Fruit fly (Drosophila melanogaster): ENCODE measurements around the gene ppk28.

ppk28 gene

DNA sequence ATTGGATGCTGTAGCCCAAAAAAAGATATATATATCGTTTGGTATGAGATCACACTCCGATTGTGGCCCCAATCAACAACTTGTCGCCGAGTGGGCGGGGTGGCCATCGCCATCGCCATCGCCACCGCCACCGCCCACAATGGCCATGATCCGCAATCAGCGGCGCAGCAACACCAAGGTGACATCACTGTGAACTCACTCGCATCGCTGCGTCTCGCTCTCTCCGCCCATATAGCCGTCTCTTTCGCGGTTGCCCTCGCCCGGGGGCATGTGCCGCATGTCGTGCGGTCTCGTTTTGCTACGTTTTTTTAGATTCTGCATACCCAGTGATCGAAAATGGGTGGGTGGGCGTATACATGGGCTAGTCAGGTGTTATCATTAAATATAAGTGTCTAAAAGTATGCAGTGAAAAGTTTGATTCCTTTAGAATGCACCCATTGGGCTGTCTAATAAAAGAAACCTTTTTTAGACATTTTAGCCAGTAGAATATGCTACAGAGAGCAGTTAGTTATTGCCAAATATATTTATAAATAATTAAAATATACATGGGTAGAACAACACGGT lies 38.9 kb upstream of the ppk28 start (continued):
- TF ChIP-seq Xrp1 (GFP tag; IDR thresholded peaks at IDR 0.05), result no peak
- no peak for TF ChIP-seq CkIIα-i1 (GFP tag; IDR thresholded peaks at IDR 0.05)
- no peak for TF ChIP-seq pho (GFP tag; optimal IDR thresholded peaks at IDR 0.05)
- no peak for TF ChIP-seq CG14860 (GFP tag; IDR thresholded peaks at IDR 0.05; ENCODE audit: partially characterized antibody)
- TF ChIP-seq ato (GFP tag; IDR thresholded peaks at IDR 0.05; ENCODE audit: partially characterized antibody), result no peak
- TF ChIP-seq Atf3 (GFP tag; optimal IDR thresholded peaks at IDR 0.05), result peak; percentile 47
- no peak for TF ChIP-seq MTF-1 (GFP tag; optimal IDR thresholded peaks at IDR 0.05; ENCODE audit: borderline replicate concordance)
- no peak for TF ChIP-seq Dip2 (GFP tag; IDR thresholded peaks at IDR 0.05)
- peak in 1 of 2 experiments; percentile 16 for TF ChIP-seq Pdp1 (GFP tag; optimal IDR thresholded peaks at IDR 0.05)
- TF ChIP-seq cwo (GFP tag; optimal IDR thresholded peaks at IDR 0.05), result peak; percentile 26
- TF ChIP-seq CG6175 (GFP tag; IDR thresholded peaks at IDR 0.05), result peak; percentile 71; the same call in 2 of the 3 replicates
- TF ChIP-seq ftz-f1 (GFP tag; optimal IDR thresholded peaks at IDR 0.05), result peak; percentile 96
- no peak for TF ChIP-seq CG8290 (GFP tag; optimal IDR thresholded peaks at IDR 0.05)
- TF ChIP-seq CG8290 (tag; optimal IDR thresholded peaks at IDR 0.05), result peak; percentile 50 to 69
- no peak for TF ChIP-seq CG31365 (tag; optimal IDR thresholded peaks at IDR 0.05)
- no peak for TF ChIP-seq wek (GFP tag; optimal IDR thresholded peaks at IDR 0.05)
- no peak for TF ChIP-seq fd102C (GFP tag; optimal IDR thresholded peaks at IDR 0.05)
- no peak for TF ChIP-seq ab (GFP tag; optimal IDR thresholded peaks at IDR 0.05)
- TF ChIP-seq usp (GFP tag; optimal IDR thresholded peaks at IDR 0.05), result no peak
- TF ChIP-seq CG5180 (GFP tag; optimal IDR thresholded peaks at IDR 0.05), result no peak
- peak; percentile 50; the same call in 1 of the 3 replicates for TF ChIP-seq ci (GFP tag; IDR thresholded peaks at IDR 0.05)
- no peak for TF ChIP-seq CG30403 (GFP tag; optimal IDR thresholded peaks at IDR 0.05)
- no peak for TF ChIP-seq B-H2 (GFP tag; optimal IDR thresholded peaks at IDR 0.05)
- peak; percentile 66 for TF ChIP-seq CG1832 (GFP tag; optimal IDR thresholded peaks at IDR 0.05)
- no peak for TF ChIP-seq psq (GFP tag; optimal IDR thresholded peaks at IDR 0.05)
- no peak for TF ChIP-seq CG4854 (GFP tag; optimal IDR thresholded peaks at IDR 0.05)
- TF ChIP-seq CG11456 (GFP tag; IDR thresholded peaks at IDR 0.05), result no peak
- TF ChIP-seq CG12104 (GFP tag; optimal IDR thresholded peaks at IDR 0.05), result no peak
- TF ChIP-seq p53 (GFP tag; optimal IDR thresholded peaks at IDR 0.05), result no peak
- TF ChIP-seq sd (tag; optimal IDR thresholded peaks at IDR 0.05), result peak; percentile 19
- no peak for TF ChIP-seq Taf1 (GFP tag; IDR thresholded peaks at IDR 0.05)
- TF ChIP-seq CG10321 (GFP tag; IDR thresholded peaks at IDR 0.05), result peak; percentile 89
- 0 out of 3 replicates have a peak, but pooled peaks have one; percentile 19 for TF ChIP-seq CG2199 (GFP tag; IDR thresholded peaks at IDR 0.05)
- no peak for TF ChIP-seq CG6791 (GFP tag; IDR thresholded peaks at IDR 0.05; ENCODE audit: partially characterized antibody)
- no peak for TF ChIP-seq trem (tag; optimal IDR thresholded peaks at IDR 0.05)
- TF ChIP-seq CG17385 (GFP tag; optimal IDR thresholded peaks at IDR 0.05), result no peak
- TF ChIP-seq CoRest (tag; optimal IDR thresholded peaks at IDR 0.05), result no peak
- no peak for TF ChIP-seq cato (GFP tag; optimal IDR thresholded peaks at IDR 0.05; ENCODE audit: borderline replicate concordance)
- peak; percentile 54 for TF ChIP-seq CG12769 (tag; optimal IDR thresholded peaks at IDR 0.05)
- TF ChIP-seq so (GFP tag; IDR thresholded peaks at IDR 0.05), result no peak
- TF ChIP-seq CG10462 (GFP tag; optimal IDR thresholded peaks at IDR 0.05), result no peak
- TF ChIP-seq CG34422 (GFP tag; IDR thresholded peaks at IDR 0.05), result no peak
- TF ChIP-seq Nf-YA (GFP tag; IDR thresholded peaks at IDR 0.05), result no peak
- TF ChIP-seq bab2 (GFP tag; optimal IDR thresholded peaks at IDR 0.05), result no peak
- no peak for TF ChIP-seq scrt (GFP tag; optimal IDR thresholded peaks at IDR 0.05)
- no peak for TF ChIP-seq pzg (GFP tag; optimal IDR thresholded peaks at IDR 0.05)
- no peak for TF ChIP-seq CG14050 (GFP tag; IDR thresholded peaks at IDR 0.05)
- peak; percentile 96 for TF ChIP-seq CG17612 (GFP tag; IDR thresholded peaks at IDR 0.05)
- no peak for TF ChIP-seq H2.0 (GFP tag; IDR thresholded peaks at IDR 0.05)
- TF ChIP-seq pfk (GFP tag; optimal IDR thresholded peaks at IDR 0.05), result no peak
- TF ChIP-seq lmd (GFP tag; IDR thresholded peaks at IDR 0.05), result no peak

All from whole organism, embryonic.